Worm (Caenorhabditis elegans): ENCODE measurements around the gene W01C8.5.

The W01C8.5 gene

ce11 chrX:5715831-5716364, 18.8 kb upstream of the W01C8.5 start:
- no peak for TF ChIP-seq snpc-4 (tag; optimal IDR thresholded peaks at IDR 0.05)
- no peak for TF ChIP-seq nhr-77 (tag; optimal IDR thresholded peaks at IDR 0.05)
- peak; percentile 28 for TF ChIP-seq elt-2 (tag; optimal IDR thresholded peaks at IDR 0.05)
- no peak for TF ChIP-seq pha-4 (tag; optimal IDR thresholded peaks at IDR 0.05)
- no peak for TF ChIP-seq lin-15B (tag; optimal IDR thresholded peaks at IDR 0.05)

DNA sequence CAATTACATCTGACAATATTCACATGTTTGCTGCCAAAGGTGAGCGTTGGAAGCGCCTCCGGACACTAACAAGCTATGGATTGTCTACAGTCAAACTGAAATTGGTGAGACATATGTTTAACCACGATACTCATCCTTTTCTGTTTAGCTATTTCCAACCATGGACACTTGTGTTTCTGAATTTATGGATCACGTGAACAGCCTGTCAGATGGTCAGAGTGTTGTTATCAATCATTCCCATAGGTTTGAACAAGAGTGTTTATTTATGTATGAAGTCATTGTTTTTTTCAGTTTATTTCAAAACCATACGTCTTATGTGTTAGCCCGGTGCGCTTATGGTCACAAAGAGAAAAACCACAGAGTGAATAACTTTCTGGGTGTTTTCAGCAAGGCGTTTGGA, 18.3 kb upstream of the W01C8.5 start:
- no peak for TF ChIP-seq nhr-28 (tag; optimal IDR thresholded peaks at IDR 0.05)
- peak; percentile 17 for TF ChIP-seq pqm-1 (tag; optimal IDR thresholded peaks at IDR 0.05)
- TF ChIP-seq pha-4 (tag; optimal IDR thresholded peaks at IDR 0.05): peak; percentile 25

- TF ChIP-seq nhr-12 (tag; optimal IDR thresholded peaks at IDR 0.05) (no peak), fkh-10 (GFP tag; optimal IDR thresholded peaks at IDR 0.05) (no peak), lin-39 (tag; optimal IDR thresholded peaks at IDR 0.05) (no peak), elt-2 (tag; optimal IDR thresholded peaks at IDR 0.05) (peak; percentile 71)
Measured at ce11 chrX:5714077-5714675, 17.1 kb upstream of the W01C8.5 start, which contains the start of gene cyp-43A1. TSS of gene cyp-43A1 (plus strand) at chrX:5714522.

- TF ChIP-seq elt-2 (tag; optimal IDR thresholded peaks at IDR 0.05) (peak; percentile 28), nhr-25 (tag; optimal IDR thresholded peaks at IDR 0.05) (no peak), jun-1 (tag; optimal IDR thresholded peaks at IDR 0.05) (no peak), fkh-10 (GFP tag; optimal IDR thresholded peaks at IDR 0.05) (no peak), lin-15B (tag; optimal IDR thresholded peaks at IDR 0.05) (no peak), hmg-11 (tag; optimal IDR thresholded peaks at IDR 0.05) (no peak), nhr-43 (tag; optimal IDR thresholded peaks at IDR 0.05; ENCODE audit: poor library complexity, severe bottlenecking) (peak; percentile 59), lsy-12 (tag; optimal IDR thresholded peaks at IDR 0.05) (peak; percentile 11)
Measured at ce11 chrX:5713479-5713878, 16.4 kb upstream of the W01C8.5 start.

DNA sequence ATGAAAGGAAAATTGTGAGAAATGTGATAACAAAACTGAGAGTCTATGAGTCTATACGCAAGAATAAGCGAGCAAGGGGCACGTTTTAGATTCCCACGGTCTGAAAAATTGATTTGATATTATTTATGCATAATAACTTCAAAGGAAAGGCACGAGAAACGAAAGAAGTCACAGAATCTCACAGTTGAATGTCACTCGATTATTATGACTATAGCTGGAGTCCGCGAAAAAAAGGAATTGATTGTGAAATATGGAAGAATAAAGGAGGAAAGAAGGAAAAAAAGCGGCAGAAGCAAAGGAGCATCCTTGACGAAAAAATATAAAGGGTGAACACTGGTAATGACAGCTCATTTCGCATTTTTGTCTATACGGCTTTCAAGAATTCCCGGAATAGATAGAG, 13.5 kb upstream of the W01C8.5 start, which contains the start of gene cat-1:
TSS of gene cat-1 (minus strand) at position 101 of the 400 bp plus-strand sequence.
- TF ChIP-seq snpc-4 (tag; optimal IDR thresholded peaks at IDR 0.05) (no peak), skn-1 (tag; optimal IDR thresholded peaks at IDR 0.05) (no peak), ceh-82 (tag; optimal IDR thresholded peaks at IDR 0.05) (no peak), fkh-10 (GFP tag; optimal IDR thresholded peaks at IDR 0.05) (no peak), nhr-23 (tag; optimal IDR thresholded peaks at IDR 0.05) (no peak), mdl-1 (tag; optimal IDR thresholded peaks at IDR 0.05) (no peak), elt-1 (tag; optimal IDR thresholded peaks at IDR 0.05) (no peak), egl-27 (tag; optimal IDR thresholded peaks at IDR 0.05) (no peak), ama-1 (optimal IDR thresholded peaks at IDR 0.05) (no peak), egl-5 (tag; optimal IDR thresholded peaks at IDR 0.05) (no peak)

DNA sequence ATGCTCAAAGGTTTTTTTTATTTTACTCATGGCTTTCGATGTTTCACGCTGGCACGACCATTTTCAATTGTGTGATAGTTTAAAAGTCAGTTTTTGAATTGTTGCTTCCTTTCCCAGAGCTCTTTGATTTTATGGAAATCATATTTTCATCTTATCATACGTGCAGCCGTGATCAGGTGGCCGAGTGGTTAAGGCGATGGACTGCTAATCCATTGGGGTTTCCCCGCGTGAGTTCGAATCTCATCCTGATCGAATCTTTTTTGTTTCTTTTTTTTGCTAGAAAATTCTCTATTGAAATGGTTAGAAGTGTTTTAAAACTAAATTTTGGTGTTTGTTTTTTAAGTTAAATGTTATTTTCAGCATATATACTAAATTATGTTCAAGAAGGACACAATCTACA, 12.1 kb upstream of the W01C8.5 start:
- TF ChIP-seq egl-5 (tag; optimal IDR thresholded peaks at IDR 0.05): no peak
- TF ChIP-seq elt-2 (tag; optimal IDR thresholded peaks at IDR 0.05): peak; percentile 3

DNA sequence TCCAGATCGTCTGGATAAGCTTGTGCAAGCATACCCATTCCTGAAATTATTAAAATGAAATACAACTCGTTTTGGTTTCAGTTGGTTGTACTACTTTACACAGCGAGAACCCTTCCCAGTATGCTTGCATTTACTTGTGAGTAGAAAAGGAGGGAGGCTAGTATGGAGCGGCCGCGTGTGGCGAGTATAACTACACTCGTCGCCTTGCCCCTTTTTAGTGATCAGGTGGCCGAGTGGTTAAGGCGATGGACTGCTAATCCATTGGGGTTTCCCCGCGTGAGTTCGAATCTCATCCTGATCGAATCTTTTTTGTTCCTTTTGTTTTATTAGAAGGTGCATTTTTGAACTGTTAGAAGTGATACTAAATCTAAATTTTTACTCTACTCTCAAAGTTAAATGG, 10.7 kb upstream of the W01C8.5 start:
- TF ChIP-seq daf-12 (tag; optimal IDR thresholded peaks at IDR 0.05): no peak
- no peak for TF ChIP-seq nhr-25 (tag; optimal IDR thresholded peaks at IDR 0.05)
- no peak for TF ChIP-seq unc-39 (tag; optimal IDR thresholded peaks at IDR 0.05)
- TF ChIP-seq nhr-67 (tag; optimal IDR thresholded peaks at IDR 0.05): no peak
- TF ChIP-seq nhr-11 (tag; optimal IDR thresholded peaks at IDR 0.05): no peak
- no peak for TF ChIP-seq ztf-11 (tag; optimal IDR thresholded peaks at IDR 0.05)
- no peak for TF ChIP-seq aly-2 (tag; optimal IDR thresholded peaks at IDR 0.05)
- TF ChIP-seq sea-2 (GFP tag; optimal IDR thresholded peaks at IDR 0.05): peak; percentile 37
- no peak for TF ChIP-seq nhr-76 (tag; optimal IDR thresholded peaks at IDR 0.05)
- no peak for TF ChIP-seq ceh-9 (tag; optimal IDR thresholded peaks at IDR 0.05)
- peak; percentile 39 for TF ChIP-seq lsy-12 (tag; optimal IDR thresholded peaks at IDR 0.05)
- peak; percentile 30 for TF ChIP-seq pha-4 (tag; optimal IDR thresholded peaks at IDR 0.05)
- TF ChIP-seq nhr-43 (tag; optimal IDR thresholded peaks at IDR 0.05; ENCODE audit: poor library complexity, severe bottlenecking): peak; percentile 71
- TF ChIP-seq elt-3 (tag; optimal IDR thresholded peaks at IDR 0.05): no peak
- TF ChIP-seq nhr-23 (tag; optimal IDR thresholded peaks at IDR 0.05): no peak
- TF ChIP-seq ZK546.5 (tag; optimal IDR thresholded peaks at IDR 0.05): no peak
- TF ChIP-seq fos-1 (tag; optimal IDR thresholded peaks at IDR 0.05): no peak
- TF ChIP-seq nhr-12 (tag; optimal IDR thresholded peaks at IDR 0.05): no peak
- TF ChIP-seq ztf-4 (tag; optimal IDR thresholded peaks at IDR 0.05): no peak
- no peak for TF ChIP-seq nhr-28 (tag; optimal IDR thresholded peaks at IDR 0.05)
- no peak for TF ChIP-seq mml-1 (tag; optimal IDR thresholded peaks at IDR 0.05)
- no peak for TF ChIP-seq ceh-28 (tag; optimal IDR thresholded peaks at IDR 0.05)
- TF ChIP-seq ceh-16 (tag; optimal IDR thresholded peaks at IDR 0.05): no peak
- TF ChIP-seq zag-1 (tag; optimal IDR thresholded peaks at IDR 0.05): no peak
- TF ChIP-seq elt-1 (tag; optimal IDR thresholded peaks at IDR 0.05): no peak
- TF ChIP-seq egl-27 (tag; optimal IDR thresholded peaks at IDR 0.05): peak; percentile 54
- no peak for TF ChIP-seq mdl-1 (tag; optimal IDR thresholded peaks at IDR 0.05)
- TF ChIP-seq nhr-77 (tag; optimal IDR thresholded peaks at IDR 0.05): no peak
